Worm (Caenorhabditis elegans) whole organism, L1 larva: ENCODE data around the gene mam-3.

ENCODE experiments used
- F16B12.6 ChIP-seq: fragments of 150-350 bp; optimal IDR thresholded peaks from 2 replicates; lab custom pipeline; 2014; ENCODE audit warnings: missing biosample characterization, missing genetic modification characterization
- nhr-237 ChIP-seq: fragments of 150-350 bp; optimal IDR thresholded peaks from 2 replicates; lab custom pipeline; 2014; ENCODE audit warnings: missing biosample characterization, missing genetic modification characterization
- ztf-11 ChIP-seq, 2 experiments: sonication (generic microtip); optimal IDR thresholded peaks; 2 replicates each; lab custom pipeline; 2016 to 2017; ENCODE audit warnings: missing genetic modification characterization in 2 of 2, missing biosample characterization in 1 of 2, missing compliant biosample characterization in 1 of 2

DNA sequence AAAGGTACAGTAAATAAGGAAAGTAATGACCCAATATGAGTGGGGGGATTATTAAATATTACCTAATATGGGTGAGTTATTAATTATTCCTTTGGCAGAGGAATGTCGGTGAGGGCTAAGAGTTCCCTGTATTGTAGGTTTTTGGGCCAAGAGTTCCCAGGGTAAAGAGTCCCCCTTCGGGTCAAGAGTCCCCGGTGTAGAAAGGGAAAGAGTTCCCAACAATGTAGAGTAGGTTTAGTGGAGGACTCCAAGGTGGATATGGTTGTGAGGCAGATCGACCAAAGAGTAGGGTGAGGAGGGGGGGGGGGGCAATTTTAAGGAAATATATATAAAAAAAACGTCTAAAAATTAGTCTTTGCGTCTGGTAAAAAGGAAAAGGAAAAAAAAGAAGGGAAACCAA, 11.7 kb upstream of the mam-3 start:
- TF ChIP-seq ztf-11 (tag; optimal IDR thresholded peaks at IDR 0.05; lab: Kevin White, UChicago) (no peak), F16B12.6 (no peak), nhr-237 (no peak)
